Fruit fly (Drosophila melanogaster) whole organism, embryonic: Measurements from ENCODE around the gene Peritrophin-15a.

ENCODE experiments used
- Awh ChIP-seq: fragments of 200-800 bp; sonication (Bioruptor generic); IDR thresholded peaks from 2 replicates; pipeline ENCODE4, ENCODE4 v1.3.6; 2022; ENCODE audit warnings: missing biosample characterization, missing genetic modification characterization
- Blimp-1 ChIP-seq: fragments of 200-800 bp; sonication (Bioruptor generic); optimal IDR thresholded peaks from 3 replicates; lab custom pipeline; 2018; ENCODE audit warnings: missing biosample characterization, missing genetic modification characterization, mild to moderate bottlenecking, moderate library complexity, missing genetic modification reagents
- CG10366 ChIP-seq: fragments of 200-800 bp; sonication (Bioruptor generic); IDR thresholded peaks from 2 replicates; pipeline ENCODE4 v1.3.6; 2022; ENCODE audit warnings: missing biosample characterization, missing genetic modification characterization
- CG15073 ChIP-seq: fragments of 200-800 bp; sonication (Bioruptor generic); optimal IDR thresholded peaks from 2 replicates; lab custom pipeline; 2016; ENCODE audit warnings: missing biosample characterization, missing genetic modification characterization
- CG15269 ChIP-seq: fragments of 200-800 bp; sonication (Bioruptor generic); optimal IDR thresholded peaks from 2 replicates; lab custom pipeline; 2018; ENCODE audit warnings: missing biosample characterization, mild to moderate bottlenecking, missing genetic modification characterization, moderate library complexity
- CG2202 ChIP-seq: fragments of 200-800 bp; sonication (Bioruptor generic); optimal IDR thresholded peaks from 2 replicates; lab custom pipeline; 2018; ENCODE audit warnings: missing biosample characterization, mild to moderate bottlenecking, missing genetic modification characterization
- CG30403 ChIP-seq: fragments of 200-800 bp; sonication (Bioruptor generic); optimal IDR thresholded peaks from 3 replicates; lab custom pipeline; 2016; ENCODE audit warnings: missing biosample characterization, missing genetic modification characterization
- CG3407 ChIP-seq: fragments of 200-800 bp; sonication (Bioruptor generic); optimal IDR thresholded peaks from 2 replicates; lab custom pipeline; 2018; ENCODE audit warnings: missing biosample characterization, mild to moderate bottlenecking, missing genetic modification characterization
- CG6175 ChIP-seq: fragments of 200-800 bp; sonication (Bioruptor generic); IDR thresholded peaks from 3 replicates; pipeline ENCODE4 v1.3.6; 2022; ENCODE audit warnings: missing biosample characterization, missing genetic modification characterization
- CG6765 ChIP-seq: fragments of 200-800 bp; sonication (Bioruptor generic); optimal IDR thresholded peaks from 3 replicates; lab custom pipeline; 2017; ENCODE audit warnings: missing biosample characterization, mild to moderate bottlenecking, missing genetic modification characterization
- CG8765 ChIP-seq: fragments of 200-800 bp; sonication (Bioruptor generic); IDR thresholded peaks from 2 replicates; pipeline ENCODE4 v1.3.6; 2022; ENCODE audit warnings: missing biosample characterization, missing genetic modification characterization
- CTCF ChIP-seq: fragments of 200-800 bp; sonication (Bioruptor generic); optimal IDR thresholded peaks from 2 replicates; lab custom pipeline; 2017; ENCODE audit warnings: missing biosample characterization, mild to moderate bottlenecking, missing genetic modification characterization, moderate library complexity
- D19B ChIP-seq: fragments of 200-800 bp; sonication (Bioruptor generic); optimal IDR thresholded peaks from 2 replicates; lab custom pipeline; 2017; ENCODE audit warnings: missing biosample characterization, mild to moderate bottlenecking, missing genetic modification characterization
- Ets65A ChIP-seq: fragments of 200-800 bp; sonication (Bioruptor generic); peaks from one replicate; lab custom pipeline; 2016; ENCODE audit warnings: missing biosample characterization, missing genetic modification characterization
- Gug ChIP-seq: fragments of 200-800 bp; sonication (Bioruptor generic); IDR thresholded peaks from 4 replicates; pipeline ENCODE4 v1.3.6; 2022; ENCODE audit warnings: missing biosample characterization, missing genetic modification characterization
- H2.0 ChIP-seq: fragments of 200-800 bp; sonication (Bioruptor generic); IDR thresholded peaks from 2 replicates; pipeline ENCODE4 v1.3.6; 2022; ENCODE audit warnings: missing biosample characterization, missing genetic modification characterization
- Hsf ChIP-seq: fragments of 200-800 bp; sonication (Bioruptor generic); optimal IDR thresholded peaks from 3 replicates; lab custom pipeline; 2016; ENCODE audit warnings: missing biosample characterization, missing genetic modification characterization
- Rfx ChIP-seq: fragments of 200-800 bp; sonication (Bioruptor generic); IDR thresholded peaks from 2 replicates; pipeline ENCODE4 v1.3.6; 2022; ENCODE audit warnings: missing biosample characterization, missing genetic modification characterization
- Taf1 ChIP-seq: fragments of 200-800 bp; sonication (Bioruptor generic); IDR thresholded peaks from 2 replicates; pipeline ENCODE4 v1.3.6; 2022; ENCODE audit warnings: missing biosample characterization, missing genetic modification characterization
- Xbp1 ChIP-seq: fragments of 200-800 bp; sonication (Bioruptor generic); optimal IDR thresholded peaks from 3 replicates; lab custom pipeline; 2016; ENCODE audit warnings: missing biosample characterization, mild to moderate bottlenecking, missing genetic modification characterization
- aop ChIP-seq: fragments of 200-800 bp; sonication (Bioruptor generic); IDR thresholded peaks from 2 replicates; pipeline ENCODE4 v1.3.6; 2022; ENCODE audit warnings: missing biosample characterization, missing genetic modification characterization
- ara ChIP-seq: fragments of 200-800 bp; sonication (Bioruptor generic); IDR thresholded peaks from 2 replicates; pipeline ENCODE4 v1.3.6; 2022; ENCODE audit warnings: missing biosample characterization, missing genetic modification characterization
- ato ChIP-seq: fragments of 200-800 bp; sonication (Bioruptor generic); IDR thresholded peaks from 2 replicates; pipeline ENCODE4 v1.3.6; 2022; ENCODE audit warnings: missing biosample characterization, missing genetic modification characterization; ENCODE audit not compliant: partially characterized antibody
- cas ChIP-seq: fragments of 200-800 bp; sonication (Bioruptor generic); IDR thresholded peaks from 2 replicates; pipeline ENCODE4 v1.3.6; 2022; ENCODE audit warnings: missing biosample characterization, missing genetic modification characterization
- caup ChIP-seq: fragments of 200-800 bp; sonication (Bioruptor generic); optimal IDR thresholded peaks from 3 replicates; lab custom pipeline; 2017; ENCODE audit warnings: missing biosample characterization, mild to moderate bottlenecking, missing genetic modification characterization, moderate library complexity; ENCODE audit not compliant: severe bottlenecking
- da ChIP-seq: fragments of 200-800 bp; sonication (Bioruptor generic); optimal IDR thresholded peaks from 2 replicates; lab custom pipeline; 2016; ENCODE audit warnings: missing biosample characterization, missing genetic modification characterization
- dpn ChIP-seq, 2 experiments: fragments of 200-800 bp; sonication (Bioruptor generic); optimal IDR thresholded peaks; 3 replicates each; lab custom pipeline; 2016; ENCODE audit warnings: missing biosample characterization in 2 of 2, missing genetic modification characterization in 2 of 2
- ewg ChIP-seq: fragments of 200-800 bp; sonication (Bioruptor generic); optimal IDR thresholded peaks from 3 replicates; lab custom pipeline; 2017; ENCODE audit warnings: mild to moderate bottlenecking, missing biosample characterization, missing genetic modification reagents, missing genetic modification characterization
- ind ChIP-seq: fragments of 200-800 bp; sonication (Bioruptor generic); optimal IDR thresholded peaks from 3 replicates; lab custom pipeline; 2016; ENCODE audit warnings: missing biosample characterization, missing genetic modification characterization
- mam ChIP-seq: fragments of 200-800 bp; sonication (Bioruptor generic); optimal IDR thresholded peaks from 3 replicates; lab custom pipeline; 2016; ENCODE audit warnings: missing biosample characterization, missing genetic modification characterization
- nau ChIP-seq: fragments of 200-800 bp; sonication (Bioruptor generic); optimal IDR thresholded peaks from 3 replicates; lab custom pipeline; 2017; ENCODE audit warnings: missing biosample characterization, mild to moderate bottlenecking, missing genetic modification characterization, missing genetic modification reagents
- onecut ChIP-seq: fragments of 200-800 bp; sonication (Bioruptor generic); IDR thresholded peaks from 2 replicates; pipeline ENCODE4 v1.3.6; 2022; ENCODE audit warnings: missing biosample characterization, missing genetic modification characterization
- p53 ChIP-seq: fragments of 200-800 bp; sonication (Bioruptor generic); optimal IDR thresholded peaks from 2 replicates; lab custom pipeline; 2016; ENCODE audit warnings: missing biosample characterization, missing genetic modification characterization
- pita ChIP-seq: fragments of 200-800 bp; sonication (Bioruptor generic); optimal IDR thresholded peaks from 2 replicates; lab custom pipeline; 2017; ENCODE audit warnings: missing biosample characterization, mild to moderate bottlenecking, missing genetic modification characterization
- pros ChIP-seq: fragments of 200-800 bp; sonication (Bioruptor generic); optimal IDR thresholded peaks from 3 replicates; lab custom pipeline; 2019; ENCODE audit warnings: missing biosample characterization, mild to moderate bottlenecking, missing genetic modification characterization, moderate library complexity
- pum ChIP-seq: fragments of 200-800 bp; sonication (Bioruptor generic); optimal IDR thresholded peaks from 2 replicates; lab custom pipeline; 2016; ENCODE audit warnings: missing biosample characterization, missing genetic modification characterization
- run ChIP-seq: fragments of 200-800 bp; sonication (Bioruptor generic); optimal IDR thresholded peaks from 3 replicates; lab custom pipeline; 2018; ENCODE audit warnings: missing biosample characterization, mild to moderate bottlenecking, missing genetic modification characterization
- slbo ChIP-seq: fragments of 200-800 bp; sonication (Bioruptor generic); IDR thresholded peaks from 2 replicates; pipeline ENCODE4 v1.3.6; 2022; ENCODE audit warnings: missing biosample characterization, missing genetic modification characterization
- slp2 ChIP-seq: fragments of 200-800 bp; sonication (Bioruptor generic); optimal IDR thresholded peaks from 2 replicates; lab custom pipeline; 2016; ENCODE audit warnings: missing biosample characterization, missing genetic modification characterization
- ssp ChIP-seq: fragments of 200-800 bp; sonication (Bioruptor generic); IDR thresholded peaks from 2 replicates; pipeline ENCODE4 v1.3.6; 2022; ENCODE audit warnings: missing biosample characterization, missing genetic modification characterization
- tio ChIP-seq: fragments of 200-800 bp; sonication (Bioruptor generic); optimal IDR thresholded peaks from 2 replicates; lab custom pipeline; 2017; ENCODE audit warnings: missing biosample characterization, missing genetic modification characterization, inconsistent platforms
- toy ChIP-seq: fragments of 200-800 bp; sonication (Bioruptor generic); IDR thresholded peaks from 2 replicates; pipeline ENCODE4 v1.3.6; 2022; ENCODE audit warnings: missing biosample characterization, missing genetic modification characterization
- twi ChIP-seq: fragments of 200-800 bp; optimal IDR thresholded peaks from 2 replicates; lab custom pipeline; 2019; ENCODE audit warnings: missing biosample characterization, mild to moderate bottlenecking, missing genetic modification characterization, moderate library complexity
- wor ChIP-seq: fragments of 200-800 bp; sonication (Bioruptor generic); IDR thresholded peaks from 2 replicates; pipeline ENCODE4 v1.3.6; 2022; ENCODE audit warnings: missing biosample characterization, missing genetic modification characterization
- zen2 ChIP-seq: fragments of 200-800 bp; sonication (Bioruptor generic); IDR thresholded peaks from 3 replicates; pipeline ENCODE4 v1.3.6; 2022; ENCODE audit warnings: missing biosample characterization, missing genetic modification characterization; ENCODE audit not compliant: partially characterized antibody
- zfh2 ChIP-seq: fragments of 200-800 bp; sonication (Bioruptor generic); optimal IDR thresholded peaks from 2 replicates; lab custom pipeline; 2016; ENCODE audit warnings: missing biosample characterization, missing genetic modification characterization

Peritrophin-15a gene

DNA sequence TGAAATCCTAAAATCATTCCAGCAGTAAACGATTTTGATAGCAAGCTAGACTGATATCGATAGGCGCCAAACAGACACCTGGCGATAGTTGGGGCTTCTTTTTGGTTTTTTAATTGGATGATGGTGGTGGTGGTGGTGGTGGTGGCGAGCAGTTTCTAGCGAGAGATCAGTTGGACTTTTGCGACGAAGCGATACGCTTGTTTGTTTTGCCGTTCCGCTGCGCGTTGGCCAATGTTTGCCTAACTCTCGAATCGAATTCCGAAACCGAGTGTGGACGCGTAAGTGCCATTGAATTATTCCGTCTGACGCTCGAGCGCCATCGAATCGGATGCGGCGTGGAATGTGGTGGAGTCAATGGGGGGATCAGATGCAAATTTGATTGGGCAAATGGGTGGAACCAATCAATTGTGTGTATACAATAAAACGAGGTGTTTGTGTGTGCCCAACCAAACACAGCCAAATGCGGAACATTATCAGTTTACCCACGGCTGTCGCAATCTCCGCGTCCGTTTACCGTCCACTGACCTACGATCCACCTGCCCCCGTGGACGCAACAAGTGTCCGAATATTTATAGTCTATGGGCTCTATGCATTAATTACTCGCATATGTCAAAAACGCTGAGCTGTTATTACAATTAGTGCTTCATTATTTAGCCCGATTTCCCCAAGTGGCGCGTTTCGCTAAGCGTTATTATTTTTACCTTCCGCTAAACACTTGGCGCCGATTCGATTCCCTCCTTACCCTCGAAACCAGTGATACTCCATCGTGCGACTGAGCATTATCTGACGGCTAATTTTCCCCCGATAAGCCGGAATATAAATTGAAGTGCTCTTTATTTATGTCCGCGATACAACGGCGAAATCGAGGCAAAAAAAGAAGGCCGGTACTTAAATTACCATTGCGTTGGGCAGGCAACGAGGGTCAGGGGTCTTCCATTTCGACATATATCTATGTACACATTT is 25.3 kb downstream of the Peritrophin-15a start, which contains the start of gene CG17292 (continued):
- TF ChIP-seq CG10366 (GFP tag; lab: Robert Waterston, UW) (peak; percentile 43; the same call in 1 of the 2 replicates), Taf1 (0 out of 2 replicates have a peak, but pooled peaks have one; percentile 10), p53 (GFP tag; lab: Kevin White, UChicago) (no peak), Gug (GFP tag; lab: Robert Waterston, UW) (peak; percentile 40; the same call in 2 of the 4 replicates), D19B (GFP tag; lab: Kevin White, UChicago) (no peak)
- TF ChIP-seq, all 482 proteins: peak for 288

DNA sequence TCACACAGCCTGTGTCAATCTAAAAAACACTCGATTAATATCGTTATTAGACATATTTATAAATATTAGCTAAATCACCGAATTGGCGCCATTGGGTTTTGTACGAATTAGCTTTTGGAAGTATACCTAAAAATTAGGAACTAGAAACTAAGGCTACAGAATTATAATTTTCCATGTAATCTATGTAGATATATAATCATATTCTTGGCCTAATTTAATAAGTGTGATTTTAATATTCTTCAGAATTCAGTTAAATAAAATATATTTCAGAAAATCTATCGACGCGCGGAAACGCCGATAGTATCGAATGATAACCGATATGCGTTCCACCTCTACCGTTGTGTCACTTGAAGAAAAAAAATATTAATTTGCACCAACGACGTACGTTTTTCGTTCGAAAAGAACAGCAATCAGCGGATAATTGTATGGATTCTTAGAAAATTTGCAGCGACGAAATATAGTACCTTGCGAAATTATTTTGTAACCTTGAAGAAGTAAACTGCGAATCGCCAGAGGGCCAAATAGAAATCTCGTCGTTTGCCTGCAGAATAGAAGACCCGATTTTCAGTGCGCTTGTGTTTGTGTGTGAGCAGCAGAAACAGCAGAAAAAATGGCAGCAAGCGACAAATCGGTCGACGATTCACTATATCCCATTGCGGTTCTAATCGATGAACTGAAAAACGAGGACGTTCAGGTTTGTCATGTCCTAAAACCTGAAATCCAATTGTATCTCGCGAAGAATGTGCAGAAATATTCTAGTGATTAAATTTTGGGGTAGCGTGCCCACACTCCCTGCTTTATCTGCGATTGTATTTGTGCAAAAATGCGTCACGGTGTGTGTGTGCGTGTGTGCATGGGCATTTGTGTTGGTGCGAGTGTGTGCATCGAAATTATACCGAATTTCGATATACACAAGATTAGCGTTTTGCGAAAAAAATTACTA is 29.9 kb downstream of the Peritrophin-15a start, which contains the start of gene Pp2A-29B:
TSS of gene Pp2A-29B (plus strand) at position 338 of the 943 bp plus-strand sequence.
- TF ChIP-seq pita (no peak), ind (GFP tag; lab: Kevin White, UChicago) (no peak), slp2 (GFP tag; lab: Kevin White, UChicago) (no peak), CG15269 (tag; lab: Kevin White, UChicago) (peak; percentile 9), H2.0 (GFP tag; lab: Robert Waterston, UW) (no peak), pros (no peak), CG8765 (GFP tag; lab: Robert Waterston, UW) (no peak), CG15073 (GFP tag; lab: Kevin White, UChicago) (no peak), tio (GFP tag; lab: Kevin White, UChicago) (peak; percentile 12), caup (no peak), Xbp1 (GFP tag; lab: Kevin White, UChicago) (peak; percentile 39), toy (no peak), CG6765 (GFP tag; lab: Kevin White, UChicago) (no peak), nau (no peak), aop (GFP tag; lab: Robert Waterston, UW) (no peak), CG2202 (tag; lab: Kevin White, UChicago) (no peak), mam (GFP tag; lab: Kevin White, UChicago) (peak; percentile 25), CTCF (GFP tag; lab: Kevin White, UChicago) (peak; percentile 21), Rfx (GFP tag; lab: Robert Waterston, UW) (0 out of 2 replicates have a peak, but pooled peaks have one; percentile 11), CG6175 (GFP tag; lab: Robert Waterston, UW) (no peak), zfh2 (peak; percentile 29), dpn (GFP tag; optimal IDR thresholded peaks at IDR 0.05; lab: Kevin White, UChicago) (peak in 1 of 2 experiments; percentile 17), ewg (no peak), Blimp-1 (GFP tag; lab: Kevin White, UChicago) (no peak), ato (GFP tag; lab: Robert Waterston, UW) (peak; percentile 95), CG3407 (no peak), wor (GFP tag; lab: Robert Waterston, UW) (no peak), Hsf (peak; percentile 18), ssp (GFP tag; lab: Robert Waterston, UW) (no peak; the same call in 1 of the 2 replicates), twi (peak; percentile 25), ara (no peak), onecut (GFP tag; lab: Robert Waterston, UW) (no peak), da (GFP tag; lab: Kevin White, UChicago) (no peak), CG30403 (GFP tag; lab: Kevin White, UChicago) (peak; percentile 19), cas (GFP tag; lab: Robert Waterston, UW) (no peak), Awh (no peak), Ets65A (no peak), pum (no peak), zen2 (GFP tag; lab: Robert Waterston, UW) (peak; percentile 98), slbo (GFP tag; lab: Robert Waterston, UW) (peak; percentile 56; the same call in 1 of the 2 replicates), run (tag; lab: Kevin White, UChicago) (no peak)
